Worm (Caenorhabditis elegans): ENCODE data around the gene pges-2.

Gene pges-2

ce11 chrIV:10366018-10366417 lies 1.6 kb downstream of the pges-2 start, which contains the start of gene sir-2.1:
Gene sir-2.1, minus strand, starts transcription at chrIV:10366229.
- TF ChIP-seq nhr-11 (tag; optimal IDR thresholded peaks at IDR 0.05) (no peak), ceh-63 (GFP tag; optimal IDR thresholded peaks at IDR 0.05) (no peak), nhr-237 (tag; optimal IDR thresholded peaks at IDR 0.05) (no peak), sup-37 (GFP tag; optimal IDR thresholded peaks at IDR 0.05) (no peak), tbx-2 (tag; optimal IDR thresholded peaks at IDR 0.05) (peak; percentile 68), ama-1 (optimal IDR thresholded peaks at IDR 0.05) (no peak), dsc-1 (tag; optimal IDR thresholded peaks at IDR 0.05) (peak; percentile 58), ceh-82 (tag; optimal IDR thresholded peaks at IDR 0.05) (peak; percentile 9 to 38 (median 19)), unc-98 (GFP tag; IDR thresholded peaks at IDR 0.05) (no peak), fos-1 (tag; optimal IDR thresholded peaks at IDR 0.05) (no peak), nhr-19 (GFP tag; conservative IDR thresholded peaks at IDR 0.05) (peak; percentile 45), unc-86 (tag; optimal IDR thresholded peaks at IDR 0.05) (peak; percentile 58), blmp-1 (tag; optimal IDR thresholded peaks at IDR 0.05) (peak; percentile 51), ces-1 (GFP tag; optimal IDR thresholded peaks at IDR 0.05) (no peak), dpl-1 (GFP tag; optimal IDR thresholded peaks at IDR 0.05) (peak; percentile 36 to 66 (median 62)), elt-3 (tag; optimal IDR thresholded peaks at IDR 0.05) (no peak), snpc-4 (tag; optimal IDR thresholded peaks at IDR 0.05) (peak; percentile 24), isw-1 (GFP tag; IDR thresholded peaks at IDR 0.05) (peak; percentile 30; the same call in 1 of the 2 replicates), nhr-76 (tag; optimal IDR thresholded peaks at IDR 0.05) (no peak), egl-13 (tag; optimal IDR thresholded peaks at IDR 0.05) (peak; percentile 4), swsn-7 (tag; optimal IDR thresholded peaks at IDR 0.05) (peak; percentile 64), rnt-1 (tag; optimal IDR thresholded peaks at IDR 0.05) (peak; percentile 48), skn-1 (tag; optimal IDR thresholded peaks at IDR 0.05) (peak; percentile 19), jun-1 (tag; optimal IDR thresholded peaks at IDR 0.05) (peak; percentile 10), nhr-71 (tag; optimal IDR thresholded peaks at IDR 0.05) (peak; percentile 75), snu-23 (GFP tag; optimal IDR thresholded peaks at IDR 0.05) (peak; percentile 67), lin-35 (GFP tag; optimal IDR thresholded peaks at IDR 0.05) (peak; percentile 57 to 76), xbp-1 (tag; optimal IDR thresholded peaks at IDR 0.05) (peak; percentile 68), C16A3.4 (tag; optimal IDR thresholded peaks at IDR 0.05) (peak; percentile 52), lsy-2 (tag; optimal IDR thresholded peaks at IDR 0.05) (peak; percentile 66 to 69), nhr-20 (tag; optimal IDR thresholded peaks at IDR 0.05) (peak; percentile 49), nhr-47 (tag; optimal IDR thresholded peaks at IDR 0.05) (peak; percentile 74), unc-30 (tag; optimal IDR thresholded peaks at IDR 0.05) (no peak), grh-1 (GFP tag; IDR thresholded peaks at IDR 0.05) (no peak), elt-2 (tag; optimal IDR thresholded peaks at IDR 0.05) (peak; percentile 44), lin-13 (GFP tag; optimal IDR thresholded peaks at IDR 0.05) (no peak), pax-3 (tag; optimal IDR thresholded peaks at IDR 0.05) (peak; percentile 23), aha-1 (tag; optimal IDR thresholded peaks at IDR 0.05) (no peak), nhr-90 (tag; optimal IDR thresholded peaks at IDR 0.05; ENCODE audit: poor library complexity) (peak; percentile 60), nhr-77 (tag; optimal IDR thresholded peaks at IDR 0.05) (no peak), unc-130 (tag; optimal IDR thresholded peaks at IDR 0.05) (peak; percentile 7), aly-2 (tag; optimal IDR thresholded peaks at IDR 0.05) (no peak), zip-4 (GFP tag; optimal IDR thresholded peaks at IDR 0.05) (no peak), efl-3 (GFP tag; optimal IDR thresholded peaks at IDR 0.05) (no peak), mep-1 (tag; optimal IDR thresholded peaks at IDR 0.05) (peak; percentile 66), ceh-88 (GFP tag; IDR thresholded peaks at IDR 0.05) (no peak), efl-1 (optimal IDR thresholded peaks at IDR 0.05) (peak; percentile 59 to 63), efl-1 (GFP tag; optimal IDR thresholded peaks at IDR 0.05 in 1 of 2) (peak; percentile 59 to 96)
